Worm (Caenorhabditis elegans) whole organism, late embryonic: ENCODE data around the gene F23H11.2.

Experiments used
- C08G9.2 ChIP-seq: sonication (generic microtip); optimal IDR thresholded peaks from 2 replicates; lab custom pipeline; 2016; ENCODE audit warnings: mild to moderate bottlenecking, missing genetic modification characterization, moderate library complexity, missing compliant biosample characterization
- C38D4.7 ChIP-seq: fragments of 200-800 bp; sonication (Bioruptor generic); optimal IDR thresholded peaks from 2 replicates; lab custom pipeline; 2018; ENCODE audit warnings: mild to moderate bottlenecking, missing genetic modification characterization, moderate library complexity, missing compliant biosample characterization
- F13H6.1 ChIP-seq: sonication (generic microtip); optimal IDR thresholded peaks from 2 replicates; lab custom pipeline; 2016; ENCODE audit warnings: missing genetic modification characterization, missing compliant biosample characterization
- K09A11.1 ChIP-seq: sonication (generic microtip); optimal IDR thresholded peaks from 2 replicates; lab custom pipeline; 2017; ENCODE audit warnings: antibody characterized with exemption, mild to moderate bottlenecking, missing genetic modification characterization, missing compliant biosample characterization; ENCODE audit not compliant: insufficient read depth
- T23F11.4 ChIP-seq: fragments of 200-800 bp; sonication (Bioruptor generic); optimal IDR thresholded peaks from 2 replicates; lab custom pipeline; 2018; ENCODE audit warnings: mild to moderate bottlenecking, missing genetic modification characterization, missing compliant biosample characterization
- ahr-1 ChIP-seq: sonication (generic microtip); optimal IDR thresholded peaks from 2 replicates; lab custom pipeline; 2016; ENCODE audit warnings: missing genetic modification characterization, missing compliant biosample characterization
- ama-1 ChIP-seq: fragments of 150-350 bp; optimal IDR thresholded peaks from 2 replicates; lab custom pipeline; 2014
- ceh-18 ChIP-seq: sonication (generic microtip); optimal IDR thresholded peaks from 2 replicates; lab custom pipeline; 2016; ENCODE audit warnings: missing genetic modification characterization, missing compliant biosample characterization
- ceh-19 ChIP-seq: fragments of 200-800 bp; sonication (Bioruptor generic); optimal IDR thresholded peaks from 2 replicates; lab custom pipeline; 2018; ENCODE audit warnings: mild to moderate bottlenecking, missing genetic modification characterization, missing compliant biosample characterization
- ceh-2 ChIP-seq: sonication (generic microtip); optimal IDR thresholded peaks from 2 replicates; lab custom pipeline; 2016; ENCODE audit warnings: missing genotype, missing genetic modification characterization, missing compliant biosample characterization
- ceh-22 ChIP-seq: sonication (generic microtip); optimal IDR thresholded peaks from 2 replicates; lab custom pipeline; 2017; ENCODE audit warnings: missing biosample characterization, missing genetic modification characterization
- ceh-24 ChIP-seq: sonication (generic microtip); optimal IDR thresholded peaks from 2 replicates; lab custom pipeline; 2016; ENCODE audit warnings: mild to moderate bottlenecking, missing genetic modification characterization, missing compliant biosample characterization
- ceh-31 ChIP-seq: sonication (generic microtip); optimal IDR thresholded peaks from 2 replicates; lab custom pipeline; 2016; ENCODE audit warnings: missing genetic modification characterization, missing compliant biosample characterization
- ceh-34 ChIP-seq: sonication (generic microtip); optimal IDR thresholded peaks from 2 replicates; lab custom pipeline; 2016; ENCODE audit warnings: mild to moderate bottlenecking, missing genetic modification characterization, missing compliant biosample characterization
- ceh-45 ChIP-seq: fragments of 200-800 bp; sonication (Bioruptor generic); IDR thresholded peaks from 2 replicates; pipeline ENCODE4 v1.3.6; 2022; ENCODE audit warnings: missing genetic modification reagents, missing genetic modification characterization, missing compliant biosample characterization
- ceh-48 ChIP-seq: sonication (generic microtip); optimal IDR thresholded peaks from 2 replicates; lab custom pipeline; 2016; ENCODE audit warnings: missing genetic modification characterization, inconsistent platforms, missing compliant biosample characterization
- ceh-6 ChIP-seq: fragments of 200-800 bp; sonication (Bioruptor generic); optimal IDR thresholded peaks from 2 replicates; lab custom pipeline; 2018; ENCODE audit warnings: mild to moderate bottlenecking, missing genetic modification characterization, missing compliant biosample characterization
- che-1 ChIP-seq: sonication (generic microtip); optimal IDR thresholded peaks from 2 replicates; lab custom pipeline; 2016; ENCODE audit warnings: mild to moderate bottlenecking, missing genetic modification characterization, missing compliant biosample characterization
- dmd-4 ChIP-seq: sonication (generic microtip); optimal IDR thresholded peaks from 2 replicates; lab custom pipeline; 2016; ENCODE audit warnings: borderline replicate concordance, missing genetic modification characterization, missing compliant biosample characterization
- dve-1 ChIP-seq: sonication (generic microtip); optimal IDR thresholded peaks from 2 replicates; lab custom pipeline; 2017; ENCODE audit warnings: antibody characterized with exemption, mild to moderate bottlenecking, missing genetic modification characterization, missing compliant biosample characterization
- elt-2 ChIP-seq: sonication (generic microtip); optimal IDR thresholded peaks from 2 replicates; lab custom pipeline; 2016; ENCODE audit warnings: missing genetic modification reagents, missing genetic modification characterization, missing compliant biosample characterization
- ets-4 ChIP-seq: sonication (generic microtip); optimal IDR thresholded peaks from 2 replicates; lab custom pipeline; 2016; ENCODE audit warnings: missing genetic modification characterization, missing compliant biosample characterization
- eyg-1 ChIP-seq: sonication (generic microtip); optimal IDR thresholded peaks from 2 replicates; lab custom pipeline; 2016; ENCODE audit warnings: missing genotype, missing genetic modification characterization, missing compliant biosample characterization
- fkh-10 ChIP-seq: fragments of 150-350 bp; optimal IDR thresholded peaks from 2 replicates; lab custom pipeline; 2014; ENCODE audit warnings: missing biosample characterization, missing genetic modification reagents, missing genetic modification characterization
- hlh-13 ChIP-seq: fragments of 200-800 bp; sonication (Bioruptor generic); optimal IDR thresholded peaks from 2 replicates; lab custom pipeline; 2018; ENCODE audit warnings: mild to moderate bottlenecking, missing genetic modification characterization, missing compliant biosample characterization
- hlh-15 ChIP-seq: sonication (generic microtip); optimal IDR thresholded peaks from 2 replicates; lab custom pipeline; 2016; ENCODE audit warnings: missing genetic modification characterization, missing compliant biosample characterization
- hlh-30 ChIP-seq: sonication (generic microtip); optimal IDR thresholded peaks from 2 replicates; lab custom pipeline; 2017; ENCODE audit warnings: antibody characterized with exemption, missing genetic modification characterization, missing compliant biosample characterization; ENCODE audit not compliant: insufficient read depth
- hlh-6 ChIP-seq: sonication (generic microtip); optimal IDR thresholded peaks from 2 replicates; lab custom pipeline; 2016; ENCODE audit warnings: missing genotype, missing genetic modification characterization, missing compliant biosample characterization
- hlh-8 ChIP-seq: sonication (generic microtip); optimal IDR thresholded peaks from 2 replicates; lab custom pipeline; 2016; ENCODE audit warnings: missing genotype, missing genetic modification characterization, missing compliant biosample characterization
- mec-3 ChIP-seq: sonication (generic microtip); optimal IDR thresholded peaks from 2 replicates; lab custom pipeline; 2016; ENCODE audit warnings: borderline replicate concordance, missing genetic modification characterization, missing compliant biosample characterization
- nfya-1 ChIP-seq: sonication (generic microtip); optimal IDR thresholded peaks from 2 replicates; lab custom pipeline; 2017; ENCODE audit warnings: missing genetic modification characterization, mild to moderate bottlenecking, missing compliant biosample characterization, antibody characterized with exemption, moderate library complexity
- nhr-11 ChIP-seq: fragments of 150-350 bp; optimal IDR thresholded peaks from 2 replicates; lab custom pipeline; 2014; ENCODE audit warnings: missing biosample characterization, missing genetic modification characterization
- nhr-232 ChIP-seq: sonication (generic microtip); optimal IDR thresholded peaks from 2 replicates; lab custom pipeline; 2016; ENCODE audit warnings: missing genetic modification characterization, missing compliant biosample characterization
- npax-4 ChIP-seq: sonication (generic microtip); optimal IDR thresholded peaks from 2 replicates; lab custom pipeline; 2016; ENCODE audit warnings: missing genetic modification characterization, missing compliant biosample characterization
- odd-2 ChIP-seq: sonication (generic microtip); optimal IDR thresholded peaks from 2 replicates; lab custom pipeline; 2017; ENCODE audit warnings: antibody characterized with exemption, mild to moderate bottlenecking, missing genetic modification characterization, missing compliant biosample characterization
- pag-3 ChIP-seq: sonication (generic microtip); optimal IDR thresholded peaks from 2 replicates; lab custom pipeline; 2016; ENCODE audit warnings: missing compliant biosample characterization, missing genetic modification characterization, borderline replicate concordance
- pat-9 ChIP-seq: fragments of 200-800 bp; sonication (Bioruptor generic); optimal IDR thresholded peaks from 2 replicates; lab custom pipeline; 2018; ENCODE audit warnings: mild to moderate bottlenecking, missing genetic modification characterization, moderate library complexity, missing compliant biosample characterization
- pha-2 ChIP-seq: sonication (generic microtip); optimal IDR thresholded peaks from 2 replicates; lab custom pipeline; 2017; ENCODE audit warnings: mild to moderate bottlenecking, missing genetic modification characterization, missing compliant biosample characterization
- pha-4 ChIP-seq: fragments of 150-350 bp; optimal IDR thresholded peaks from 2 replicates; lab custom pipeline; 2018; ENCODE audit warnings: missing biosample characterization, missing genetic modification reagents, missing genetic modification characterization
- pqm-1 ChIP-seq: sonication (generic microtip); optimal IDR thresholded peaks from 2 replicates; lab custom pipeline; 2016; ENCODE audit warnings: missing genetic modification characterization, missing compliant biosample characterization
- pros-1 ChIP-seq: fragments of 150-350 bp; optimal IDR thresholded peaks from 2 replicates; lab custom pipeline; 2014; ENCODE audit warnings: missing biosample characterization, missing genetic modification reagents, missing genetic modification characterization
- ref-2 ChIP-seq: sonication (generic microtip); optimal IDR thresholded peaks from 2 replicates; lab custom pipeline; 2016; ENCODE audit warnings: missing genetic modification characterization, missing compliant biosample characterization
- rnt-1 ChIP-seq: sonication (generic microtip); optimal IDR thresholded peaks from 2 replicates; lab custom pipeline; 2016; ENCODE audit warnings: missing genetic modification characterization, missing compliant biosample characterization
- sdc-2 ChIP-seq: sonication (generic microtip); optimal IDR thresholded peaks from 2 replicates; lab custom pipeline; 2016; ENCODE audit warnings: missing genotype, missing genetic modification characterization, missing compliant biosample characterization
- sox-4 ChIP-seq: sonication (generic microtip); optimal IDR thresholded peaks from 2 replicates; lab custom pipeline; 2017; ENCODE audit warnings: mild to moderate bottlenecking, missing genetic modification characterization, inconsistent platforms, missing compliant biosample characterization
- syd-9 ChIP-seq: sonication (generic microtip); optimal IDR thresholded peaks from 2 replicates; lab custom pipeline; 2016; ENCODE audit warnings: mild to moderate bottlenecking, missing genetic modification characterization, moderate library complexity, missing compliant biosample characterization
- tbx-2 ChIP-seq: sonication (generic microtip); optimal IDR thresholded peaks from 2 replicates; lab custom pipeline; 2016; ENCODE audit warnings: missing genetic modification characterization, missing compliant biosample characterization
- tbx-7 ChIP-seq: sonication (generic microtip); optimal IDR thresholded peaks from 2 replicates; lab custom pipeline; 2016; ENCODE audit warnings: missing genotype, missing genetic modification characterization, missing compliant biosample characterization
- unc-3 ChIP-seq, 2 experiments: fragments of 200-800 bp in 1 of 2; sonication (Bioruptor generic) in 1 of 2; sonication (generic microtip) in 1 of 2; conservative IDR thresholded peaks in 1 of 2; optimal IDR thresholded peaks in 1 of 2; 2 replicates each; pipeline versions ENCODE4 v1.3.6 to Lab custom; 2016 to 2022; ENCODE audit warnings: missing compliant biosample characterization in 2 of 2, missing genetic modification characterization in 2 of 2, missing genetic modification reagents in 1 of 2
- unc-42 ChIP-seq: sonication (generic microtip); optimal IDR thresholded peaks from 2 replicates; lab custom pipeline; 2016; ENCODE audit warnings: missing genotype, missing genetic modification characterization, missing compliant biosample characterization
- unc-55 ChIP-seq: sonication (generic microtip); optimal IDR thresholded peaks from 2 replicates; lab custom pipeline; 2017; ENCODE audit warnings: missing biosample characterization, missing genetic modification reagents, missing genetic modification characterization
- zip-5 ChIP-seq: sonication (generic microtip); optimal IDR thresholded peaks from 2 replicates; lab custom pipeline; 2016; ENCODE audit warnings: missing genetic modification characterization, missing compliant biosample characterization

The F23H11.2 gene

ce11 chrIII:887874-888299, 7.7 kb upstream of the F23H11.2 start:
- TF ChIP-seq ceh-22 (no peak), dve-1 (tag; lab: Kevin White, UChicago) (peak; percentile 55), hlh-13 (GFP tag; lab: Kevin White, UChicago) (no peak), che-1 (tag; lab: Kevin White, UChicago) (no peak), C08G9.2 (tag; lab: Kevin White, UChicago) (no peak), unc-42 (tag; lab: Kevin White, UChicago) (peak; percentile 73), ceh-2 (tag; lab: Kevin White, UChicago) (no peak), hlh-30 (peak; percentile 73), sdc-2 (no peak), tbx-7 (tag; lab: Kevin White, UChicago) (no peak), ama-1 (no peak), pat-9 (tag; lab: Kevin White, UChicago) (no peak), dmd-4 (tag; lab: Kevin White, UChicago) (no peak), F13H6.1 (tag; lab: Kevin White, UChicago) (peak; percentile 1), ref-2 (tag; lab: Kevin White, UChicago) (peak; percentile 35), ets-4 (tag; lab: Kevin White, UChicago) (no peak), ceh-31 (tag; lab: Kevin White, UChicago) (peak; percentile 83), C38D4.7 (GFP tag; lab: Kevin White, UChicago) (no peak), sox-4 (no peak), pha-4 (tag; lab: Kevin White, UChicago) (no peak), T23F11.4 (GFP tag; lab: Kevin White, UChicago) (no peak), syd-9 (tag; lab: Kevin White, UChicago) (peak; percentile 14), zip-5 (tag; lab: Kevin White, UChicago) (no peak), ceh-18 (tag; lab: Kevin White, UChicago) (peak; percentile 42), odd-2 (tag; lab: Kevin White, UChicago) (no peak), eyg-1 (tag; lab: Kevin White, UChicago) (peak; percentile 53), hlh-8 (tag; lab: Kevin White, UChicago) (no peak), pros-1 (peak; percentile 67), pha-2 (tag; lab: Kevin White, UChicago) (no peak), unc-3 (GFP tag; conservative IDR thresholded peaks at IDR 0.05; lab: Robert Waterston, UW) (no peak; the same call in 1 of the 2 replicates), unc-3 (tag; optimal IDR thresholded peaks at IDR 0.05; lab: Kevin White, UChicago) (peak; percentile 45), pqm-1 (tag; lab: Kevin White, UChicago) (no peak), pag-3 (no peak), ceh-24 (tag; lab: Kevin White, UChicago) (no peak), fkh-10 (GFP tag; lab: Kevin White, UChicago) (peak; percentile 44), hlh-15 (tag; lab: Kevin White, UChicago) (no peak), unc-55 (GFP tag; lab: Kevin White, UChicago) (peak; percentile 55), ceh-19 (GFP tag; lab: Kevin White, UChicago) (peak; percentile 68), nhr-232 (tag; lab: Kevin White, UChicago) (no peak), K09A11.1 (peak; percentile 46), tbx-2 (peak; percentile 76), ceh-45 (GFP tag; lab: Robert Waterston, UW) (0 out of 2 replicates have a peak, but pooled peaks have one; percentile 19), ceh-6 (GFP tag; lab: Kevin White, UChicago) (no peak), nfya-1 (tag; lab: Kevin White, UChicago) (peak; percentile 71), mec-3 (tag; lab: Kevin White, UChicago) (no peak), ceh-48 (tag; lab: Kevin White, UChicago) (peak; percentile 99), ceh-34 (tag; lab: Kevin White, UChicago) (peak; percentile 40), elt-2 (peak; percentile 52), hlh-6 (tag; lab: Kevin White, UChicago) (no peak), ahr-1 (tag; lab: Kevin White, UChicago) (no peak), nhr-11 (no peak), rnt-1 (tag; lab: Kevin White, UChicago) (peak; percentile 10), npax-4 (tag; lab: Kevin White, UChicago) (no peak)
